Fruit fly (Drosophila melanogaster) whole organism, adult: Measurements from ENCODE around the gene CG7115.

Experiments used
- CG12768 ChIP-seq: fragments of 200-800 bp; sonication (Bioruptor generic); optimal IDR thresholded peaks from 2 replicates; lab custom pipeline; 2017; ENCODE audit warnings: missing biosample characterization, missing genetic modification characterization, mild to moderate bottlenecking, moderate library complexity, missing genetic modification reagents
- CG14711 ChIP-seq: fragments of 200-800 bp; sonication (Bioruptor generic); optimal IDR thresholded peaks from 2 replicates; lab custom pipeline; 2018; ENCODE audit warnings: missing biosample characterization, mild to moderate bottlenecking, missing genetic modification characterization, moderate library complexity
- CG1620 ChIP-seq: fragments of 200-800 bp; sonication (Bioruptor generic); optimal IDR thresholded peaks from 2 replicates; lab custom pipeline; 2016; ENCODE audit warnings: missing biosample characterization, missing genetic modification characterization
- CG33017 ChIP-seq: fragments of 200-800 bp; sonication (Bioruptor generic); optimal IDR thresholded peaks from 2 replicates; lab custom pipeline; 2018; ENCODE audit warnings: missing biosample characterization, mild to moderate bottlenecking, missing genetic modification characterization, moderate library complexity
- CG5204 ChIP-seq: fragments of 200-800 bp; sonication (Bioruptor generic); optimal IDR thresholded peaks from 2 replicates; lab custom pipeline; 2016; ENCODE audit warnings: missing biosample characterization, missing genetic modification characterization
- Mnt ChIP-seq: fragments of 200-800 bp; sonication (Bioruptor generic); optimal IDR thresholded peaks from 2 replicates; lab custom pipeline; 2016; ENCODE audit warnings: missing biosample characterization, mild to moderate bottlenecking, missing genetic modification characterization
- cic ChIP-seq: fragments of 200-800 bp; sonication (Bioruptor generic); optimal IDR thresholded peaks from 2 replicates; lab custom pipeline; 2017; ENCODE audit warnings: missing biosample characterization, mild to moderate bottlenecking, missing genetic modification characterization, moderate library complexity
- cnc ChIP-seq, 2 experiments: fragments of >200 bp; optimal IDR thresholded peaks; 2 replicates each; lab custom pipeline; 2017
- kay ChIP-seq: fragments of 200-800 bp; sonication (Bioruptor generic); peaks from one replicate; lab custom pipeline; 2016; ENCODE audit warnings: missing biosample characterization, missing genetic modification characterization, borderline replicate concordance
- ovo ChIP-seq: fragments of 200-800 bp; sonication (Bioruptor generic); optimal IDR thresholded peaks from 2 replicates; lab custom pipeline; 2016; ENCODE audit warnings: missing biosample characterization, missing genetic modification characterization
- tj ChIP-seq: fragments of 200-800 bp; sonication (Bioruptor generic); optimal IDR thresholded peaks from 3 replicates; lab custom pipeline; 2017; ENCODE audit warnings: missing biosample characterization, mild to moderate bottlenecking, missing genetic modification characterization, moderate library complexity

dm6 chr2L:7849472-7849871 lies 28.5 kb downstream of the CG7115 start:
- TF ChIP-seq CG33017 (tag; lab: Kevin White, UChicago): no peak
- no peak for TF ChIP-seq cnc (optimal IDR thresholded peaks at IDR 0.05; lab: Kevin White, UChicago)
- no peak for TF ChIP-seq CG12768 (GFP tag; lab: Kevin White, UChicago)
- TF ChIP-seq ovo (GFP tag; lab: Kevin White, UChicago): no peak
- TF ChIP-seq CG5204 (GFP tag; lab: Kevin White, UChicago): no peak
- no peak for TF ChIP-seq CG1620 (GFP tag; lab: Kevin White, UChicago)
- no peak for TF ChIP-seq tj (GFP tag; lab: Kevin White, UChicago)
- TF ChIP-seq cic (GFP tag; lab: Kevin White, UChicago): no peak
- no peak for TF ChIP-seq Mnt
- no peak for TF ChIP-seq CG14711 (tag; lab: Kevin White, UChicago)
- no peak for TF ChIP-seq kay (GFP tag; lab: Kevin White, UChicago)
